Fruit fly (Drosophila melanogaster) whole organism, adult: Measurements from ENCODE around the gene U4-U6-60K.

Experiments used
- CG7101 ChIP-seq: fragments of 200-800 bp; sonication (Bioruptor generic); optimal IDR thresholded peaks from 2 replicates; lab custom pipeline; 2018; ENCODE audit warnings: missing biosample characterization, mild to moderate bottlenecking, missing genetic modification characterization, moderate library complexity
- cnc ChIP-seq, 2 experiments: fragments of >200 bp; optimal IDR thresholded peaks; 2 replicates each; lab custom pipeline; 2017
- kay ChIP-seq: fragments of 200-800 bp; sonication (Bioruptor generic); peaks from one replicate; lab custom pipeline; 2016; ENCODE audit warnings: missing biosample characterization, missing genetic modification characterization, borderline replicate concordance

- TF ChIP-seq CG7101: no peak
- peak; percentile 48 for TF ChIP-seq kay
- TF ChIP-seq cnc (optimal IDR thresholded peaks at IDR 0.05; lab: Kevin White, UChicago): no peak
Measured at dm6 chr3L:17531397-17531796, 17.7 kb upstream of the U4-U6-60K start.
